Worm (Caenorhabditis elegans): ENCODE measurements around the gene pitr-2.

ce11 chrV:9085845-9086244 lies 51.7 kb downstream of the pitr-2 start:
- TF ChIP-seq R02D3.7 (tag; optimal IDR thresholded peaks at IDR 0.05) (no peak), daf-12 (tag; optimal IDR thresholded peaks at IDR 0.05) (no peak), unc-62 (GFP tag; optimal IDR thresholded peaks at IDR 0.05 in 1 of 2) (peak in 1 of 2 experiments; percentile 83), unc-62 (tag; optimal IDR thresholded peaks at IDR 0.05) (no peak), aly-2 (tag; optimal IDR thresholded peaks at IDR 0.05) (no peak), lin-15B (tag; optimal IDR thresholded peaks at IDR 0.05) (no peak), dve-1 (tag; optimal IDR thresholded peaks at IDR 0.05; ENCODE audit: insufficient read depth) (peak; percentile 31), nhr-11 (tag; optimal IDR thresholded peaks at IDR 0.05) (no peak), daf-16 (GFP tag; optimal IDR thresholded peaks at IDR 0.05) (no peak), daf-16 (tag; optimal IDR thresholded peaks at IDR 0.05) (peak; percentile 25), zag-1 (tag; optimal IDR thresholded peaks at IDR 0.05) (no peak), skn-1 (tag; optimal IDR thresholded peaks at IDR 0.05) (no peak), mep-1 (tag; optimal IDR thresholded peaks at IDR 0.05) (no peak), T20F7.1 (GFP tag; optimal IDR thresholded peaks at IDR 0.05) (no peak), lin-39 (tag; optimal IDR thresholded peaks at IDR 0.05) (no peak)
